Fruit fly (Drosophila melanogaster) whole organism, embryonic: ENCODE data around the gene CG31816.

Source experiments
- Adf1 ChIP-seq: fragments of 200-800 bp; sonication (Bioruptor generic); IDR thresholded peaks from 2 replicates; pipeline ENCODE4 v1.3.6; 2022; ENCODE audit warnings: missing biosample characterization, missing genetic modification characterization
- Bgb ChIP-seq: fragments of 200-800 bp; sonication (Bioruptor generic); IDR thresholded peaks from 2 replicates; pipeline ENCODE4 v1.3.6; 2022; ENCODE audit warnings: missing biosample characterization, missing genetic modification characterization; ENCODE audit not compliant: partially characterized antibody
- Blimp-1 ChIP-seq: fragments of 200-800 bp; sonication (Bioruptor generic); optimal IDR thresholded peaks from 3 replicates; lab custom pipeline; 2018; ENCODE audit warnings: missing biosample characterization, missing genetic modification characterization, mild to moderate bottlenecking, moderate library complexity, missing genetic modification reagents
- CG12744 ChIP-seq: fragments of 200-800 bp; sonication (Bioruptor generic); optimal IDR thresholded peaks from 2 replicates; lab custom pipeline; 2016; ENCODE audit warnings: missing biosample characterization, missing genetic modification characterization
- CG12769 ChIP-seq: fragments of 200-800 bp; sonication (Bioruptor generic); optimal IDR thresholded peaks from 2 replicates; lab custom pipeline; 2019; ENCODE audit warnings: missing biosample characterization, mild to moderate bottlenecking, missing genetic modification characterization, moderate library complexity
- CG15073 ChIP-seq: fragments of 200-800 bp; sonication (Bioruptor generic); optimal IDR thresholded peaks from 2 replicates; lab custom pipeline; 2016; ENCODE audit warnings: missing biosample characterization, missing genetic modification characterization
- CG1603 ChIP-seq: fragments of 200-800 bp; sonication (Bioruptor generic); optimal IDR thresholded peaks from 2 replicates; lab custom pipeline; 2019; ENCODE audit warnings: missing biosample characterization, mild to moderate bottlenecking, missing genetic modification characterization, moderate library complexity
- CG17361 ChIP-seq: fragments of 200-800 bp; sonication (Bioruptor generic); IDR thresholded peaks from 3 replicates; pipeline ENCODE4 v1.3.6; 2022; ENCODE audit warnings: missing biosample characterization, missing genetic modification characterization
- CG31224 ChIP-seq: fragments of 200-800 bp; sonication (Bioruptor generic); IDR thresholded peaks from 2 replicates; pipeline ENCODE4 v1.3.6; 2022; ENCODE audit warnings: missing biosample characterization, missing genetic modification characterization
- CG31365 ChIP-seq: fragments of 200-800 bp; sonication (Bioruptor generic); optimal IDR thresholded peaks from 2 replicates; lab custom pipeline; 2018; ENCODE audit warnings: missing biosample characterization, mild to moderate bottlenecking, missing genetic modification characterization
- CG3163 ChIP-seq: fragments of 200-800 bp; sonication (Bioruptor generic); optimal IDR thresholded peaks from 3 replicates; lab custom pipeline; 2016; ENCODE audit warnings: missing biosample characterization, missing genetic modification characterization
- CG32532 ChIP-seq: fragments of 200-800 bp; sonication (Bioruptor generic); IDR thresholded peaks from 2 replicates; pipeline ENCODE4 v1.3.6; 2022; ENCODE audit warnings: missing biosample characterization, missing genetic modification characterization
- CG3407 ChIP-seq: fragments of 200-800 bp; sonication (Bioruptor generic); optimal IDR thresholded peaks from 2 replicates; lab custom pipeline; 2018; ENCODE audit warnings: missing biosample characterization, mild to moderate bottlenecking, missing genetic modification characterization
- CG7372 ChIP-seq: fragments of 200-800 bp; sonication (Bioruptor generic); IDR thresholded peaks from 2 replicates; pipeline ENCODE4 v1.3.6; 2022; ENCODE audit warnings: missing biosample characterization, missing genetic modification characterization
- CG7987 ChIP-seq: fragments of 200-800 bp; sonication (Bioruptor generic); optimal IDR thresholded peaks from 2 replicates; lab custom pipeline; 2018; ENCODE audit warnings: missing biosample characterization, mild to moderate bottlenecking, missing genetic modification characterization, moderate library complexity
- CG8765 ChIP-seq: fragments of 200-800 bp; sonication (Bioruptor generic); IDR thresholded peaks from 2 replicates; pipeline ENCODE4 v1.3.6; 2022; ENCODE audit warnings: missing biosample characterization, missing genetic modification characterization
- CG9817 ChIP-seq: fragments of 200-800 bp; sonication (Bioruptor generic); optimal IDR thresholded peaks from 2 replicates; lab custom pipeline; 2018; ENCODE audit warnings: missing biosample characterization, mild to moderate bottlenecking, missing genetic modification characterization, moderate library complexity
- Chrac-16 ChIP-seq: fragments of 200-800 bp; sonication (Bioruptor generic); optimal IDR thresholded peaks from 3 replicates; lab custom pipeline; 2016; ENCODE audit warnings: missing biosample characterization, missing genetic modification characterization
- D19A ChIP-seq: fragments of 200-800 bp; optimal IDR thresholded peaks from 3 replicates; lab custom pipeline; 2019; ENCODE audit warnings: missing biosample characterization, mild to moderate bottlenecking, missing genetic modification characterization, moderate library complexity
- Dbx ChIP-seq: fragments of 200-800 bp; sonication (Bioruptor generic); IDR thresholded peaks from 3 replicates; pipeline ENCODE4 v1.3.6; 2022; ENCODE audit warnings: missing biosample characterization, missing genetic modification characterization
- Dip3 ChIP-seq: fragments of 200-800 bp; sonication (Bioruptor generic); optimal IDR thresholded peaks from 3 replicates; lab custom pipeline; 2016; ENCODE audit warnings: missing biosample characterization, missing genetic modification characterization
- GATAe ChIP-seq: fragments of 200-800 bp; sonication (Bioruptor generic); conservative IDR thresholded peaks from 2 replicates; pipeline ENCODE4 v1.3.6; 2022; ENCODE audit warnings: missing biosample characterization, missing genetic modification characterization
- HLH54F ChIP-seq: fragments of 200-800 bp; sonication (Bioruptor generic); optimal IDR thresholded peaks from 3 replicates; lab custom pipeline; 2016; ENCODE audit warnings: missing biosample characterization, missing genetic modification characterization
- Opbp ChIP-seq: fragments of 200-800 bp; sonication (Bioruptor generic); IDR thresholded peaks from 3 replicates; pipeline ENCODE4 v1.3.6; 2022; ENCODE audit warnings: missing biosample characterization, missing genetic modification characterization; ENCODE audit not compliant: partially characterized antibody
- Poxn ChIP-seq: fragments of 200-800 bp; sonication (Bioruptor generic); IDR thresholded peaks from 2 replicates; pipeline ENCODE4 v1.3.6; 2022; ENCODE audit warnings: missing biosample characterization, missing genetic modification characterization
- Sox100B ChIP-seq: fragments of 200-800 bp; sonication (Bioruptor generic); optimal IDR thresholded peaks from 3 replicates; lab custom pipeline; 2018; ENCODE audit warnings: missing biosample characterization, mild to moderate bottlenecking, missing genetic modification characterization
- Sry-β ChIP-seq: fragments of 200-800 bp; sonication (Bioruptor generic); optimal IDR thresholded peaks from 2 replicates; lab custom pipeline; 2018; ENCODE audit warnings: missing biosample characterization, mild to moderate bottlenecking, missing genetic modification characterization, moderate library complexity
- Xbp1 ChIP-seq: fragments of 200-800 bp; sonication (Bioruptor generic); optimal IDR thresholded peaks from 3 replicates; lab custom pipeline; 2016; ENCODE audit warnings: missing biosample characterization, mild to moderate bottlenecking, missing genetic modification characterization
- ara ChIP-seq: fragments of 200-800 bp; sonication (Bioruptor generic); IDR thresholded peaks from 2 replicates; pipeline ENCODE4 v1.3.6; 2022; ENCODE audit warnings: missing biosample characterization, missing genetic modification characterization
- cas ChIP-seq: fragments of 200-800 bp; sonication (Bioruptor generic); IDR thresholded peaks from 2 replicates; pipeline ENCODE4 v1.3.6; 2022; ENCODE audit warnings: missing biosample characterization, missing genetic modification characterization
- cg ChIP-seq: fragments of 200-800 bp; sonication (Bioruptor generic); optimal IDR thresholded peaks from 3 replicates; lab custom pipeline; 2019; ENCODE audit warnings: missing biosample characterization, mild to moderate bottlenecking, missing genetic modification characterization, moderate library complexity
- chinmo ChIP-seq: fragments of 200-800 bp; sonication (Bioruptor generic); IDR thresholded peaks from 4 replicates; pipeline ENCODE4 v1.3.6; 2022; ENCODE audit warnings: missing biosample characterization, missing genetic modification characterization; ENCODE audit not compliant: partially characterized antibody
- esg ChIP-seq: fragments of 200-800 bp; sonication (Bioruptor generic); conservative IDR thresholded peaks from 2 replicates; pipeline ENCODE4 v1.3.6; 2022; ENCODE audit warnings: missing biosample characterization, missing genetic modification characterization
- ham ChIP-seq: fragments of 200-800 bp; sonication (Bioruptor generic); IDR thresholded peaks from 2 replicates; pipeline ENCODE4 v1.3.6; 2022; ENCODE audit warnings: missing biosample characterization, missing genetic modification characterization
- kah ChIP-seq: fragments of 200-800 bp; sonication (Bioruptor generic); optimal IDR thresholded peaks from 2 replicates; lab custom pipeline; 2018; ENCODE audit warnings: missing biosample characterization, mild to moderate bottlenecking, missing genetic modification characterization
- kay ChIP-seq: fragments of 200-800 bp; sonication (Bioruptor generic); optimal IDR thresholded peaks from 2 replicates; lab custom pipeline; 2016; ENCODE audit warnings: missing biosample characterization, missing genetic modification characterization
- mam ChIP-seq: fragments of 200-800 bp; sonication (Bioruptor generic); optimal IDR thresholded peaks from 3 replicates; lab custom pipeline; 2016; ENCODE audit warnings: missing biosample characterization, missing genetic modification characterization
- pb ChIP-seq: fragments of 200-800 bp; sonication (Bioruptor generic); optimal IDR thresholded peaks from 3 replicates; lab custom pipeline; 2016; ENCODE audit warnings: missing biosample characterization, missing genetic modification characterization
- psq ChIP-seq: fragments of 200-800 bp; sonication (Bioruptor generic); optimal IDR thresholded peaks from 2 replicates; lab custom pipeline; 2017; ENCODE audit warnings: missing biosample characterization, missing genetic modification characterization
- ranshi ChIP-seq: fragments of 200-800 bp; sonication (Bioruptor generic); IDR thresholded peaks from 2 replicates; pipeline ENCODE4 v1.3.6; 2022; ENCODE audit warnings: missing biosample characterization, missing genetic modification characterization
- ro ChIP-seq: fragments of 200-800 bp; sonication (Bioruptor generic); IDR thresholded peaks from 2 replicates; pipeline ENCODE4 v1.3.6; 2022; ENCODE audit warnings: missing biosample characterization, missing genetic modification characterization
- row ChIP-seq: fragments of 200-800 bp; sonication (Bioruptor generic); IDR thresholded peaks from 3 replicates; pipeline ENCODE4 v1.3.6; 2022; ENCODE audit warnings: missing biosample characterization, missing genetic modification characterization
- so ChIP-seq: fragments of 200-800 bp; sonication (Bioruptor generic); IDR thresholded peaks from 3 replicates; pipeline ENCODE4 v1.3.6; 2022; ENCODE audit warnings: missing biosample characterization, missing genetic modification characterization
- sob ChIP-seq: fragments of 200-800 bp; sonication (Bioruptor generic); IDR thresholded peaks from 2 replicates; pipeline ENCODE4 v1.3.6; 2022; ENCODE audit warnings: missing biosample characterization, missing genetic modification characterization
- sr ChIP-seq: fragments of 200-800 bp; sonication (Bioruptor generic); IDR thresholded peaks from 3 replicates; pipeline ENCODE4 v1.3.6; 2022; ENCODE audit warnings: missing biosample characterization, missing genetic modification characterization
- tin ChIP-seq: fragments of 200-800 bp; sonication (Bioruptor generic); optimal IDR thresholded peaks from 3 replicates; lab custom pipeline; 2016; ENCODE audit warnings: missing biosample characterization, missing genetic modification characterization
- trem ChIP-seq: fragments of 200-800 bp; optimal IDR thresholded peaks from 3 replicates; lab custom pipeline; 2019; ENCODE audit warnings: missing biosample characterization, mild to moderate bottlenecking, missing genetic modification characterization, moderate library complexity
- tx ChIP-seq: fragments of 200-800 bp; sonication (Bioruptor generic); optimal IDR thresholded peaks from 2 replicates; lab custom pipeline; 2016; ENCODE audit warnings: missing biosample characterization, missing genetic modification characterization
- unpg ChIP-seq: fragments of 200-800 bp; sonication (Bioruptor generic); optimal IDR thresholded peaks from 3 replicates; lab custom pipeline; 2018; ENCODE audit warnings: missing biosample characterization, mild to moderate bottlenecking, missing genetic modification characterization, moderate library complexity
- wdn ChIP-seq: fragments of 200-800 bp; sonication (Bioruptor generic); IDR thresholded peaks from 2 replicates; pipeline ENCODE4 v1.3.6; 2022; ENCODE audit warnings: missing biosample characterization, missing genetic modification characterization

CG31816 gene

dm6 chr2L:16533386-16533773, 9.0 kb upstream of the CG31816 start (continued):
- TF ChIP-seq Sox100B (GFP tag; lab: Kevin White, UChicago) (no peak), CG12744 (no peak), kay (GFP tag; lab: Kevin White, UChicago) (peak; percentile 13), pb (GFP tag; lab: Kevin White, UChicago) (no peak), CG7372 (GFP tag; lab: Robert Waterston, UW) (no peak), ara (GFP tag; lab: Robert Waterston, UW) (no peak), CG1603 (tag; lab: Kevin White, UChicago) (no peak), CG12769 (tag; lab: Kevin White, UChicago) (peak; percentile 99), Bgb (GFP tag; lab: Robert Waterston, UW) (peak; percentile 71), sr (GFP tag; lab: Robert Waterston, UW) (peak; percentile 52; the same call in 1 of the 3 replicates), wdn (GFP tag; lab: Robert Waterston, UW) (no peak), cg (peak; percentile 74), CG17361 (GFP tag; lab: Robert Waterston, UW) (peak; percentile 42; the same call in 1 of the 3 replicates), ranshi (GFP tag; lab: Robert Waterston, UW) (peak; percentile 69), Sry-β (GFP tag; lab: Kevin White, UChicago) (no peak), row (GFP tag; lab: Robert Waterston, UW) (peak; percentile 4; the same call in 1 of the 3 replicates), Xbp1 (GFP tag; lab: Kevin White, UChicago) (no peak), CG7987 (GFP tag; lab: Kevin White, UChicago) (no peak), CG8765 (GFP tag; lab: Robert Waterston, UW) (0 out of 2 replicates have a peak, but pooled peaks have one; percentile 2), GATAe (GFP tag; lab: Robert Waterston, UW) (no peak; the same call in 1 of the 2 replicates), CG9817 (tag; lab: Kevin White, UChicago) (peak; percentile 3), Adf1 (GFP tag; lab: Robert Waterston, UW) (peak; percentile 98; the same call in 1 of the 2 replicates), psq (GFP tag; lab: Kevin White, UChicago) (peak; percentile 98), unpg (GFP tag; lab: Kevin White, UChicago) (no peak), esg (no peak), Poxn (GFP tag; lab: Robert Waterston, UW) (no peak), ro (GFP tag; lab: Robert Waterston, UW) (0 out of 2 replicates have a peak, but pooled peaks have one; percentile 4), Dbx (no peak), D19A (tag; lab: Kevin White, UChicago) (no peak)

DNA sequence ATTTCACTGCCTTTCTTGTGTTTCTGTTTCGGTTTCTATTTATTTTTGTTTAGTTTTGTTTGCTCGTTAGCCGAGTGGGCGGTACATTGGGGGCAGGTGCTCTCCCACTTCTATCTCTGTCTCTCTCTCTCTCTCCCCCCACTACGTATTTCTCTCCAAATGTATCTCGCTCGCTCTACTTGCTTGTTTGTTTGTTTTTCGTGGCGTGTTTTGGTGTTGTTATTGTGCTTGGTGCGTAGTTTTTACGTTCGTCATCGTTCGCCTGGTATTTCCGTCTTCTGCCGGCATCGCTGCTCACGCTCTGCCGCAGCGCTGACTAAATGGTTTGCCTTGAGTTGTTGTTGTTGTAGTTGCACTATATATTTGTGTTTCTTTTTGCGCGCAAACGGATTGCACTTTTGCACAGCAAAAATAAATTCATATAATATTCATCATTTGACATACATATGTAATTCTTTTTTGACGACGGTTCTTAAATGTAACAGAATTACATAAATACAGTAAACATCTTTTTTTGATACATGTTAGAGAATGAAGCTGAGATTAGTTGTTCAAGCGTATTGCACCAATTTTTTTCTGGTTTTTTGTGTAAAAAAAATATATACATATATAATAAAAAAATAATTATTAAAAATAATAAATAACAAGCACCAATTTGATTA, 8.0 kb upstream of the CG31816 start:
- TF ChIP-seq trem (tag; lab: Kevin White, UChicago): no peak
- peak; percentile 62; the same call in 1 of the 2 replicates for TF ChIP-seq CG32532 (GFP tag; lab: Robert Waterston, UW)
- TF ChIP-seq mam (GFP tag; lab: Kevin White, UChicago): no peak
- no peak for TF ChIP-seq tin (GFP tag; lab: Kevin White, UChicago)
- TF ChIP-seq CG3407 (GFP tag; lab: Kevin White, UChicago): peak; percentile 45
- TF ChIP-seq Chrac-16: no peak
- TF ChIP-seq chinmo (GFP tag; lab: Robert Waterston, UW): peak; percentile 96
- no peak for TF ChIP-seq CG15073 (GFP tag; lab: Kevin White, UChicago)
- peak; percentile 56 for TF ChIP-seq CG3163 (GFP tag; lab: Kevin White, UChicago)
- peak; percentile 43 for TF ChIP-seq cg
- TF ChIP-seq CG31224: peak; percentile 35; the same call in 1 of the 2 replicates
- TF ChIP-seq Opbp (GFP tag; lab: Robert Waterston, UW): no peak
- TF ChIP-seq CG31365 (tag; lab: Kevin White, UChicago): peak; percentile 74
- TF ChIP-seq Dip3 (GFP tag; lab: Kevin White, UChicago): no peak
- TF ChIP-seq ham (GFP tag; lab: Robert Waterston, UW): no peak
- peak; percentile 64 for TF ChIP-seq kah (GFP tag; lab: Kevin White, UChicago)
- no peak for TF ChIP-seq cas
- TF ChIP-seq sob (GFP tag; lab: Robert Waterston, UW): peak; percentile 27; the same call in 1 of the 2 replicates
- TF ChIP-seq HLH54F (GFP tag; lab: Kevin White, UChicago): no peak
- no peak for TF ChIP-seq tx
- TF ChIP-seq so: 0 out of 3 replicates have a peak, but pooled peaks have one; percentile 35
- no peak for TF ChIP-seq Blimp-1 (GFP tag; lab: Kevin White, UChicago)
